Fruit fly (Drosophila melanogaster) whole organism, embryonic: ENCODE data around the gene CG14036.
A peak's percentile ranks its signal among the peaks of the same experiment; 100 is the strongest.

Source experiments
- Antp ChIP-seq: fragments of 200-800 bp; sonication (Bioruptor generic); optimal IDR thresholded peaks from 3 replicates; lab custom pipeline; 2016; ENCODE audit warnings: missing biosample characterization, missing genetic modification characterization
- Atf3 ChIP-seq: fragments of 200-800 bp; sonication (Bioruptor generic); optimal IDR thresholded peaks from 3 replicates; lab custom pipeline; 2016; ENCODE audit warnings: missing biosample characterization, missing genetic modification characterization
- CG10267 ChIP-seq: fragments of 200-800 bp; sonication (Bioruptor generic); optimal IDR thresholded peaks from 2 replicates; lab custom pipeline; 2018; ENCODE audit warnings: missing biosample characterization, mild to moderate bottlenecking, missing genetic modification characterization, moderate library complexity
- CG10274 ChIP-seq: fragments of 200-800 bp; sonication (Bioruptor generic); optimal IDR thresholded peaks from 3 replicates; lab custom pipeline; 2017; ENCODE audit warnings: missing biosample characterization, mild to moderate bottlenecking, missing genetic modification characterization
- CG11093 ChIP-seq: fragments of 200-800 bp; sonication (Bioruptor generic); IDR thresholded peaks from 3 replicates; pipeline ENCODE4 v1.3.6; 2022; ENCODE audit warnings: missing biosample characterization, missing genetic modification characterization
- CG11247 ChIP-seq: fragments of 200-800 bp; sonication (Bioruptor generic); IDR thresholded peaks from 2 replicates; pipeline ENCODE4 v1.3.6; 2022; ENCODE audit warnings: missing biosample characterization, missing genetic modification characterization
- CG13287 ChIP-seq: fragments of 200-800 bp; sonication (Bioruptor generic); IDR thresholded peaks from 2 replicates; pipeline ENCODE4 v1.3.6; 2022; ENCODE audit warnings: missing biosample characterization, missing genetic modification characterization; ENCODE audit not compliant: partially characterized antibody
- CG14050 ChIP-seq: fragments of 200-800 bp; sonication (Bioruptor generic); IDR thresholded peaks from 3 replicates; pipeline ENCODE4 v1.3.6; 2022; ENCODE audit warnings: missing biosample characterization, missing genetic modification characterization
- CG16813 ChIP-seq: fragments of 200-800 bp; sonication (Bioruptor generic); IDR thresholded peaks from 3 replicates; pipeline ENCODE4 v1.3.6; 2022; ENCODE audit warnings: missing biosample characterization, missing genetic modification characterization; ENCODE audit not compliant: partially characterized antibody
- CG17361 ChIP-seq: fragments of 200-800 bp; sonication (Bioruptor generic); IDR thresholded peaks from 3 replicates; pipeline ENCODE4 v1.3.6; 2022; ENCODE audit warnings: missing biosample characterization, missing genetic modification characterization
- CG18599 ChIP-seq: fragments of 200-800 bp; sonication (Bioruptor generic); optimal IDR thresholded peaks from 3 replicates; lab custom pipeline; 2017; ENCODE audit warnings: missing biosample characterization, missing genetic modification characterization, mild to moderate bottlenecking, moderate library complexity, missing genetic modification reagents
- CG31224 ChIP-seq: fragments of 200-800 bp; sonication (Bioruptor generic); IDR thresholded peaks from 2 replicates; pipeline ENCODE4 v1.3.6; 2022; ENCODE audit warnings: missing biosample characterization, missing genetic modification characterization
- CG32767 ChIP-seq: fragments of 200-800 bp; sonication (Bioruptor generic); IDR thresholded peaks from 2 replicates; pipeline ENCODE4 v1.3.6; 2022; ENCODE audit warnings: missing biosample characterization, missing genetic modification characterization
- CG34376 ChIP-seq: fragments of 200-800 bp; sonication (Bioruptor generic); optimal IDR thresholded peaks from 2 replicates; lab custom pipeline; 2018; ENCODE audit warnings: missing biosample characterization, mild to moderate bottlenecking, missing genetic modification characterization
- CG4617 ChIP-seq: fragments of 200-800 bp; sonication (Bioruptor generic); optimal IDR thresholded peaks from 3 replicates; lab custom pipeline; 2016; ENCODE audit warnings: missing biosample characterization, missing genetic modification characterization, borderline replicate concordance
- CG8924 ChIP-seq: fragments of 200-800 bp; optimal IDR thresholded peaks from 3 replicates; lab custom pipeline; 2019; ENCODE audit warnings: missing biosample characterization, mild to moderate bottlenecking, missing genetic modification characterization, moderate library complexity
- Camta ChIP-seq: fragments of 200-800 bp; sonication (Bioruptor generic); optimal IDR thresholded peaks from 2 replicates; lab custom pipeline; 2016; ENCODE audit warnings: missing biosample characterization, missing genetic modification characterization
- Deaf1 ChIP-seq: fragments of 200-800 bp; optimal IDR thresholded peaks from 3 replicates; lab custom pipeline; 2019; ENCODE audit warnings: missing biosample characterization, mild to moderate bottlenecking, missing genetic modification characterization, moderate library complexity
- Dip2 ChIP-seq: fragments of 200-800 bp; sonication (Bioruptor generic); IDR thresholded peaks from 2 replicates; pipeline ENCODE4 v1.3.6; 2022; ENCODE audit warnings: missing biosample characterization, missing genetic modification characterization
- Dip3 ChIP-seq: fragments of 200-800 bp; sonication (Bioruptor generic); optimal IDR thresholded peaks from 3 replicates; lab custom pipeline; 2016; ENCODE audit warnings: missing biosample characterization, missing genetic modification characterization
- Dll ChIP-seq: fragments of 200-800 bp; sonication (Bioruptor generic); IDR thresholded peaks from 4 replicates; pipeline ENCODE4 v1.3.6; 2022; ENCODE audit warnings: missing biosample characterization, missing genetic modification characterization; ENCODE audit not compliant: partially characterized antibody
- Dref ChIP-seq: fragments of 200-800 bp; sonication (Bioruptor generic); IDR thresholded peaks from 2 replicates; pipeline ENCODE4 v1.3.6; 2022; ENCODE audit warnings: missing biosample characterization, missing genetic modification characterization
- Ets65A ChIP-seq: fragments of 200-800 bp; sonication (Bioruptor generic); peaks from one replicate; lab custom pipeline; 2016; ENCODE audit warnings: missing biosample characterization, missing genetic modification characterization
- H2.0 ChIP-seq: fragments of 200-800 bp; sonication (Bioruptor generic); IDR thresholded peaks from 2 replicates; pipeline ENCODE4 v1.3.6; 2022; ENCODE audit warnings: missing biosample characterization, missing genetic modification characterization
- HmgZ ChIP-seq: fragments of 200-800 bp; sonication (Bioruptor generic); optimal IDR thresholded peaks from 2 replicates; lab custom pipeline; 2018; ENCODE audit warnings: missing biosample characterization, mild to moderate bottlenecking, missing genetic modification characterization
- Max ChIP-seq: fragments of 200-800 bp; sonication (Bioruptor generic); optimal IDR thresholded peaks from 2 replicates; lab custom pipeline; 2016; ENCODE audit warnings: missing biosample characterization, mild to moderate bottlenecking, missing genetic modification characterization
- Pdp1 ChIP-seq, 2 experiments: fragments of 200-800 bp; sonication (Bioruptor generic); optimal IDR thresholded peaks; 3 replicates each; lab custom pipeline; 2016; ENCODE audit warnings: missing biosample characterization in 2 of 2, missing genetic modification characterization in 2 of 2, mild to moderate bottlenecking in 1 of 2, moderate library complexity in 1 of 2
- YL-1 ChIP-seq: fragments of 200-800 bp; sonication (Bioruptor generic); optimal IDR thresholded peaks from 3 replicates; lab custom pipeline; 2017; ENCODE audit warnings: missing biosample characterization, mild to moderate bottlenecking, missing genetic modification characterization
- ac ChIP-seq: fragments of 200-800 bp; sonication (Bioruptor generic); optimal IDR thresholded peaks from 3 replicates; lab custom pipeline; 2017; ENCODE audit warnings: missing biosample characterization, mild to moderate bottlenecking, missing genetic modification characterization
- bab2 ChIP-seq: fragments of 200-800 bp; sonication (Bioruptor generic); optimal IDR thresholded peaks from 2 replicates; lab custom pipeline; 2016; ENCODE audit warnings: missing biosample characterization, missing genetic modification characterization
- btn ChIP-seq: fragments of 200-800 bp; sonication (Bioruptor generic); optimal IDR thresholded peaks from 2 replicates; lab custom pipeline; 2016; ENCODE audit warnings: missing biosample characterization, missing genetic modification characterization
- chinmo ChIP-seq: fragments of 200-800 bp; sonication (Bioruptor generic); IDR thresholded peaks from 4 replicates; pipeline ENCODE4 v1.3.6; 2022; ENCODE audit warnings: missing biosample characterization, missing genetic modification characterization; ENCODE audit not compliant: partially characterized antibody
- chm ChIP-seq: fragments of 200-800 bp; sonication (Bioruptor generic); IDR thresholded peaks from 2 replicates; pipeline ENCODE4 v1.3.6; 2022; ENCODE audit warnings: missing biosample characterization, missing genetic modification characterization
- cwo ChIP-seq: fragments of 200-800 bp; sonication (Bioruptor generic); optimal IDR thresholded peaks from 3 replicates; lab custom pipeline; 2017; ENCODE audit warnings: missing biosample characterization, missing genetic modification characterization, mild to moderate bottlenecking, moderate library complexity, missing genetic modification reagents
- dysf ChIP-seq: fragments of 200-800 bp; sonication (Bioruptor generic); IDR thresholded peaks from 3 replicates; pipeline ENCODE4 v1.3.6; 2022; ENCODE audit warnings: missing biosample characterization, missing genetic modification characterization
- fd64A ChIP-seq: fragments of 200-800 bp; sonication (Bioruptor generic); optimal IDR thresholded peaks from 3 replicates; lab custom pipeline; 2018; ENCODE audit warnings: missing biosample characterization, mild to moderate bottlenecking, missing genetic modification characterization
- maf-S ChIP-seq: fragments of 200-800 bp; sonication (Bioruptor generic); optimal IDR thresholded peaks from 2 replicates; lab custom pipeline; 2016; ENCODE audit warnings: missing biosample characterization, missing genetic modification characterization
- pros ChIP-seq: fragments of 200-800 bp; sonication (Bioruptor generic); optimal IDR thresholded peaks from 3 replicates; lab custom pipeline; 2019; ENCODE audit warnings: missing biosample characterization, mild to moderate bottlenecking, missing genetic modification characterization, moderate library complexity
- rib ChIP-seq: fragments of 200-800 bp; sonication (Bioruptor generic); IDR thresholded peaks from 2 replicates; pipeline ENCODE4 v1.3.6; 2022; ENCODE audit warnings: missing biosample characterization, missing genetic modification characterization
- sens ChIP-seq: fragments of 200-800 bp; sonication (Bioruptor generic); peaks from one replicate; lab custom pipeline; 2016; ENCODE audit warnings: missing biosample characterization, missing genetic modification characterization
- ssp ChIP-seq: fragments of 200-800 bp; sonication (Bioruptor generic); IDR thresholded peaks from 2 replicates; pipeline ENCODE4 v1.3.6; 2022; ENCODE audit warnings: missing biosample characterization, missing genetic modification characterization
- sug ChIP-seq: fragments of 200-800 bp; optimal IDR thresholded peaks from 2 replicates; lab custom pipeline; 2019; ENCODE audit warnings: missing biosample characterization, mild to moderate bottlenecking, missing genetic modification characterization, moderate library complexity
- tap ChIP-seq: fragments of 200-800 bp; optimal IDR thresholded peaks from 3 replicates; lab custom pipeline; 2019; ENCODE audit warnings: missing biosample characterization, mild to moderate bottlenecking, missing genetic modification characterization, moderate library complexity
- tin ChIP-seq: fragments of 200-800 bp; sonication (Bioruptor generic); optimal IDR thresholded peaks from 3 replicates; lab custom pipeline; 2016; ENCODE audit warnings: missing biosample characterization, missing genetic modification characterization
- twi ChIP-seq: fragments of 200-800 bp; optimal IDR thresholded peaks from 2 replicates; lab custom pipeline; 2019; ENCODE audit warnings: missing biosample characterization, mild to moderate bottlenecking, missing genetic modification characterization, moderate library complexity
- vfl ChIP-seq: fragments of 200-800 bp; sonication (Bioruptor generic); optimal IDR thresholded peaks from 2 replicates; lab custom pipeline; 2016; ENCODE audit warnings: missing biosample characterization, missing genetic modification characterization
- wdn ChIP-seq: fragments of 200-800 bp; sonication (Bioruptor generic); IDR thresholded peaks from 2 replicates; pipeline ENCODE4 v1.3.6; 2022; ENCODE audit warnings: missing biosample characterization, missing genetic modification characterization

CG14036 gene

DNA sequence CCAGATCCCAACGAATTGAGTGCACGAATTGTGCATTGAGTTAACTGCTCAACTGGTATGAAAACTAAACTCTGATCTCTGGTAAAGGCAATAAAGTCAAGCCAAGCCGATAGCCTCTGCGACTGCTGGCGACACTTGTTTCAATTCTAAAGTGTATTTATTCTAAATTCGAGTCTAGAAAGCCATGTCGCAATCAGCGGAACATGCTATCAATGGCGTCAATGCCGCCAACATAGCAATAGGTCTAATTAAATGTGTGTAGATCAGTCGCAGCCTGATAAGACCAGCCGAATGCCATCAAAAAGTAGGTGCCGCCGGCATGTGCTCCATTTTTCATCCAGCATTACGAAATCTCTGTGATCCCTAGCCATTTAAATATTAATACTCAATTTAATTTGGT lies 29.3 kb downstream of the CG14036 start:
- TF ChIP-seq cwo (GFP tag; lab: Kevin White, UChicago) (peak; percentile 34), Ets65A (GFP tag; lab: Kevin White, UChicago) (peak; percentile 8), Deaf1 (tag; lab: Kevin White, UChicago) (no peak), chinmo (GFP tag; lab: Robert Waterston, UW) (0 out of 4 replicates have a peak, but pooled peaks have one; percentile 16), Antp (no peak), sug (tag; lab: Kevin White, UChicago) (peak; percentile 50), H2.0 (GFP tag; lab: Robert Waterston, UW) (no peak), CG18599 (no peak), wdn (no peak), Pdp1 (GFP tag; optimal IDR thresholded peaks at IDR 0.05; lab: Kevin White, UChicago) (peak in 1 of 2 experiments; percentile 27), CG34376 (GFP tag; lab: Kevin White, UChicago) (peak; percentile 82), CG8924 (tag; lab: Kevin White, UChicago) (no peak), Atf3 (GFP tag; lab: Kevin White, UChicago) (no peak), CG11093 (GFP tag; lab: Robert Waterston, UW) (no peak), CG17361 (GFP tag; lab: Robert Waterston, UW) (no peak)

- TF ChIP-seq Ets65A (GFP tag; lab: Kevin White, UChicago) (peak; percentile 88), twi (peak; percentile 79), HmgZ (no peak)
These were observed 32.2 kb downstream of the CG14036 start for dm6 chr2L:5022602-5023001.

DNA sequence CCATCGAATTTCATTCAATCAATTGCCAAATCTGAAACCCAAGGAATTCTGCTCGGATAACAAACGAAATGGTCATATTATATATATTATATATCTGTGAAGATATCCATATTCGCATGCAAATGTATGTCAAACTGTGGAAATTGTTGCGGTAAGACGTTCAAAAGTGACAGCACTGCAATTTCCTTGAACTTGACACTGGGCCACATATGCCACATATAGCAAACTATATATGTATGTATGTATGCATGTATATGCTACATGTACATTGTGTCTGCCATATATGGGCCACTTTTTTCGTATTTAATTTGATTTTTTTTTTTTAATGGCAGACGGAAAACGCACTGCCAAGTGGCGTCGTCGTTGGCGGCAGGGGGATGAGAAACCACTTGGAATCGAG lies 34.3 kb downstream of the CG14036 start:
- TF ChIP-seq sens (GFP tag; lab: Kevin White, UChicago) (peak; percentile 10), CG32767 (GFP tag; lab: Robert Waterston, UW) (no peak)
- TF ChIP-seq, all 482 proteins: peak for 1

dm6 chr2L:5010784-5011260 lies 44.0 kb downstream of the CG14036 start, which contains the start of the genes CG31917, Tfb5 and SelT:
Gene CG31917 (minus strand): TSS chr2L:5010834.
Gene Tfb5 (minus strand): TSS chr2L:5010834.
Gene SelT (plus strand): TSS chr2L:5010922.
- peak; percentile 73 for TF ChIP-seq YL-1 (GFP tag; lab: Kevin White, UChicago)
- no peak for TF ChIP-seq fd64A
- no peak for TF ChIP-seq chm (GFP tag; lab: Robert Waterston, UW)
- TF ChIP-seq bab2 (GFP tag; lab: Kevin White, UChicago) = peak; percentile 70
- peak; percentile 59 for TF ChIP-seq Dref (GFP tag; lab: Robert Waterston, UW)
- TF ChIP-seq vfl (GFP tag; lab: Kevin White, UChicago) = peak; percentile 58
- TF ChIP-seq Camta (GFP tag; lab: Kevin White, UChicago) = no peak
- peak; percentile 57; the same call in 1 of the 3 replicates for TF ChIP-seq dysf (GFP tag; lab: Robert Waterston, UW)
- no peak for TF ChIP-seq Dip2 (GFP tag; lab: Robert Waterston, UW)
- TF ChIP-seq CG14050 = no peak
- TF ChIP-seq ac (GFP tag; lab: Kevin White, UChicago) = no peak
- peak; percentile 85 for TF ChIP-seq CG13287
- TF ChIP-seq Dip3 = peak; percentile 29
- TF ChIP-seq CG31224 (GFP tag; lab: Robert Waterston, UW) = no peak
- TF ChIP-seq CG10267 (tag; lab: Kevin White, UChicago) = peak; percentile 52
- peak; percentile 32 for TF ChIP-seq maf-S (GFP tag; lab: Kevin White, UChicago)
- peak; percentile 81 for TF ChIP-seq CG16813 (GFP tag; lab: Robert Waterston, UW)
- TF ChIP-seq Dll = peak; percentile 89
- no peak for TF ChIP-seq btn (GFP tag; lab: Kevin White, UChicago)
- TF ChIP-seq CG4617 (GFP tag; lab: Kevin White, UChicago) = peak; percentile 89
- TF ChIP-seq Max = peak; percentile 59
- TF ChIP-seq tin = peak; percentile 51
- no peak for TF ChIP-seq CG11247 (GFP tag; lab: Robert Waterston, UW)
- 0 out of 2 replicates have a peak, but pooled peaks have one; percentile 23 for TF ChIP-seq ssp (GFP tag; lab: Robert Waterston, UW)
- no peak for TF ChIP-seq CG10274 (GFP tag; lab: Kevin White, UChicago)
- no peak for TF ChIP-seq tap (tag; lab: Kevin White, UChicago)
- no peak for TF ChIP-seq pros (GFP tag; lab: Kevin White, UChicago)
- no peak for TF ChIP-seq rib (GFP tag; lab: Robert Waterston, UW)
